Fruit fly (Drosophila melanogaster) whole organism: ENCODE data around the gene CG44215.

Source experiments
- CG8478 ChIP-seq: fragments of >200 bp; optimal IDR thresholded peaks from 2 replicates; lab custom pipeline; 2018; ENCODE audit warnings: inconsistent platforms
- Dll ChIP-seq: fragments of >200 bp; optimal IDR thresholded peaks from 2 replicates; lab custom pipeline; 2017
- EcR ChIP-seq, 2 experiments: fragments of >200 bp; optimal IDR thresholded peaks; 2 replicates each; lab custom pipeline; 2017; ENCODE audit warnings: missing biosample characterization in 2 of 2, missing genetic modification characterization in 2 of 2, missing genetic modification reagents in 2 of 2
- pan ChIP-seq: fragments of >200 bp; optimal IDR thresholded peaks from 2 replicates; lab custom pipeline; 2017
- psq ChIP-seq: fragments of >200 bp; optimal IDR thresholded peaks from 2 replicates; lab custom pipeline; 2017
- usp ChIP-seq: fragments of >200 bp; optimal IDR thresholded peaks from 2 replicates; lab custom pipeline; 2017; ENCODE audit warnings: missing biosample characterization, missing genetic modification characterization, mixed read lengths

dm6 chr3R:14112066-14112465 lies 42.2 kb downstream of the CG44215 start, which contains the start of gene CG14357:
- no peak for TF ChIP-seq psq (lab: Kevin White, UChicago)
- no peak for TF ChIP-seq usp (GFP tag; lab: Kevin White, UChicago)
- no peak for TF ChIP-seq pan (lab: Kevin White, UChicago)
- no peak for TF ChIP-seq Dll (lab: Kevin White, UChicago)
- TF ChIP-seq EcR (GFP tag; optimal IDR thresholded peaks at IDR 0.05; lab: Kevin White, UChicago) = no peak
- no peak for TF ChIP-seq CG8478 (lab: Kevin White, UChicago)
